Worm (Caenorhabditis elegans): ENCODE data around the gene srv-27.

srv-27 gene

ce11 chrIV:6323654-6324224, 25.6 kb upstream of the srv-27 start, which contains the start of gene sqd-1 (continued):
- TF ChIP-seq tbx-9 (tag; optimal IDR thresholded peaks at IDR 0.05; ENCODE audit: borderline replicate concordance) (no peak), pbrm-1 (GFP tag; IDR thresholded peaks at IDR 0.05) (peak; percentile 96), lin-35 (GFP tag; optimal IDR thresholded peaks at IDR 0.05) (peak in 2 of 3 experiments; percentile 67 to 89), hmg-1.2 (GFP tag; IDR thresholded peaks at IDR 0.05) (peak; percentile 82), ets-4 (GFP tag; optimal IDR thresholded peaks at IDR 0.05) (no peak), tlf-1 (GFP tag; optimal IDR thresholded peaks at IDR 0.05) (peak; percentile 93), cebp-1 (GFP tag; IDR thresholded peaks at IDR 0.05) (peak; percentile 73), cebp-1 (tag; optimal IDR thresholded peaks at IDR 0.05) (peak; percentile 90), F22D6.2 (tag; optimal IDR thresholded peaks at IDR 0.05) (peak; percentile 81), hmg-20 (GFP tag; IDR thresholded peaks at IDR 0.05) (peak; percentile 88; the same call in 1 of the 2 replicates), die-1 (tag; optimal IDR thresholded peaks at IDR 0.05) (peak; percentile 55), lin-26 (GFP tag; IDR thresholded peaks at IDR 0.05) (peak; percentile 71; the same call in 1 of the 2 replicates), nhr-80 (tag; optimal IDR thresholded peaks at IDR 0.05) (peak; percentile 30), ztf-25 (GFP tag; IDR thresholded peaks at IDR 0.05) (peak; percentile 60; the same call in 1 of the 2 replicates), snpc-4 (GFP tag; optimal IDR thresholded peaks at IDR 0.05) (peak; percentile 79), snpc-4 (tag; optimal IDR thresholded peaks at IDR 0.05) (peak; percentile 83 to 91 (median 86)), ceh-58 (GFP tag; IDR thresholded peaks at IDR 0.05) (no peak), bed-1 (GFP tag; IDR thresholded peaks at IDR 0.05) (0 out of 2 replicates have a peak, but pooled peaks have one; percentile 33), ztf-26 (tag; optimal IDR thresholded peaks at IDR 0.05) (peak; percentile 88), Y67H2A.10 (GFP tag; conservative IDR thresholded peaks at IDR 0.05) (peak; percentile 84), ztf-18 (tag; optimal IDR thresholded peaks at IDR 0.05) (peak; percentile 48), F23B12.7 (tag; optimal IDR thresholded peaks at IDR 0.05; ENCODE audit: insufficient read depth) (peak; percentile 93), unc-62 (GFP tag; optimal IDR thresholded peaks at IDR 0.05) (no peak), repo-1 (tag; optimal IDR thresholded peaks at IDR 0.05) (peak; percentile 90), egrh-3 (GFP tag; IDR thresholded peaks at IDR 0.05) (peak; percentile 57; the same call in 1 of the 2 replicates), somi-1 (GFP tag; optimal IDR thresholded peaks at IDR 0.05) (peak; percentile 22), Y53F4B.3 (GFP tag; IDR thresholded peaks at IDR 0.05) (peak; percentile 81), ztf-3 (GFP tag; optimal IDR thresholded peaks at IDR 0.05) (no peak), zim-3 (tag; optimal IDR thresholded peaks at IDR 0.05) (peak; percentile 89), ceh-91 (GFP tag; IDR thresholded peaks at IDR 0.05) (peak; percentile 89), snpc-1.1 (tag; optimal IDR thresholded peaks at IDR 0.05; ENCODE audit: insufficient read depth) (peak; percentile 52), cebp-2 (GFP tag; IDR thresholded peaks at IDR 0.05) (peak; percentile 65; the same call in 1 of the 2 replicates), K12H6.12 (tag; optimal IDR thresholded peaks at IDR 0.05) (peak; percentile 91), F55B11.4 (tag; optimal IDR thresholded peaks at IDR 0.05; ENCODE audit: borderline replicate concordance, insufficient read depth) (no peak), rec-8 (tag; optimal IDR thresholded peaks at IDR 0.05) (peak in 1 of 2 experiments; percentile 7), rpc-1 (optimal IDR thresholded peaks at IDR 0.05) (peak; percentile 14), rpc-1 (tag; optimal IDR thresholded peaks at IDR 0.05) (no peak), let-526 (GFP tag; IDR thresholded peaks at IDR 0.05) (peak; percentile 89), B0035.1 (tag; optimal IDR thresholded peaks at IDR 0.05) (peak; percentile 30), attf-5 (GFP tag; optimal IDR thresholded peaks at IDR 0.05) (peak; percentile 88), aptf-3 (GFP tag; IDR thresholded peaks at IDR 0.05) (0 out of 2 replicates have a peak, but pooled peaks have one; percentile 36), C06A6.2 (GFP tag; conservative IDR thresholded peaks at IDR 0.05) (peak; percentile 90), sdz-38 (tag; optimal IDR thresholded peaks at IDR 0.05) (no peak), nhr-120 (GFP tag; IDR thresholded peaks at IDR 0.05) (no peak), dpff-1 (tag; optimal IDR thresholded peaks at IDR 0.05) (no peak), ztf-28 (GFP tag; IDR thresholded peaks at IDR 0.05) (peak; percentile 96), hlh-26 (GFP tag; conservative IDR thresholded peaks at IDR 0.05) (no peak), B0261.1 (tag; optimal IDR thresholded peaks at IDR 0.05) (peak; percentile 16)
